Worm (Caenorhabditis elegans) whole organism, young adult: ENCODE measurements around the gene Y22D7AL.3.

Experiments used
- B0336.3 ChIP-seq: fragments of 200-800 bp; sonication (Bioruptor generic); IDR thresholded peaks from 2 replicates; pipeline ENCODE4 v1.3.6; 2022; ENCODE audit warnings: missing genetic modification characterization, missing compliant biosample characterization
- C06A6.2 ChIP-seq: fragments of 200-800 bp; sonication (Bioruptor generic); conservative IDR thresholded peaks from 2 replicates; pipeline ENCODE4 v1.3.6; 2022; ENCODE audit warnings: missing genetic modification characterization, missing compliant biosample characterization
- F22D6.2 ChIP-seq: sonication (generic microtip); optimal IDR thresholded peaks from 2 replicates; lab custom pipeline; 2016; ENCODE audit warnings: mild to moderate bottlenecking, missing genetic modification characterization, missing compliant biosample characterization
- F33H1.4 ChIP-seq: fragments of 200-800 bp; sonication (Bioruptor generic); IDR thresholded peaks from 2 replicates; pipeline ENCODE4 v1.3.6; 2022; ENCODE audit warnings: missing genetic modification reagents, missing genetic modification characterization, missing compliant biosample characterization
- F39B2.1 ChIP-seq: fragments of 200-800 bp; sonication (Bioruptor generic); IDR thresholded peaks from 2 replicates; pipeline ENCODE4 v1.3.6; 2022; ENCODE audit warnings: missing genetic modification reagents, missing genetic modification characterization, missing compliant biosample characterization
- F52B5.7 ChIP-seq: sonication (generic microtip); optimal IDR thresholded peaks from 2 replicates; lab custom pipeline; 2016; ENCODE audit warnings: mild to moderate bottlenecking, missing genetic modification characterization, missing compliant biosample characterization
- F57C9.4 ChIP-seq: sonication (generic microtip); optimal IDR thresholded peaks from 2 replicates; lab custom pipeline; 2017; ENCODE audit warnings: mild to moderate bottlenecking, missing genetic modification characterization, missing compliant biosample characterization
- K11D2.4 ChIP-seq: fragments of 200-800 bp; sonication (Bioruptor generic); IDR thresholded peaks from 2 replicates; pipeline ENCODE4 v1.3.6; 2022; ENCODE audit warnings: missing genetic modification reagents, missing genetic modification characterization, missing compliant biosample characterization
- atf-7 ChIP-seq: sonication (generic microtip); optimal IDR thresholded peaks from 2 replicates; lab custom pipeline; 2017; ENCODE audit warnings: mild to moderate bottlenecking, missing genetic modification characterization, missing compliant biosample characterization
- attf-5 ChIP-seq: fragments of 200-800 bp; sonication (Bioruptor generic); optimal IDR thresholded peaks from 2 replicates; lab custom pipeline; 2018; ENCODE audit warnings: mild to moderate bottlenecking, missing genetic modification characterization, missing compliant biosample characterization
- attf-6 ChIP-seq: fragments of 200-800 bp; sonication (Bioruptor generic); IDR thresholded peaks from 2 replicates; pipeline ENCODE4 v1.3.6; 2022; ENCODE audit warnings: missing genetic modification reagents, missing genetic modification characterization, missing compliant biosample characterization
- bed-1 ChIP-seq: fragments of 200-800 bp; sonication (Bioruptor generic); IDR thresholded peaks from 2 replicates; pipeline ENCODE4 v1.3.6; 2022; ENCODE audit warnings: missing genetic modification reagents, missing genetic modification characterization, missing compliant biosample characterization
- cebp-1 ChIP-seq, 2 experiments: fragments of 200-800 bp in 1 of 2; sonication (Bioruptor generic) in 1 of 2; sonication (generic microtip) in 1 of 2; IDR thresholded peaks in 1 of 2; optimal IDR thresholded peaks in 1 of 2; 2 replicates each; pipeline versions ENCODE4 v1.3.6 to Lab custom; 2017 to 2022; ENCODE audit warnings: missing compliant biosample characterization in 2 of 2, missing genetic modification characterization in 2 of 2, mild to moderate bottlenecking in 1 of 2, missing genetic modification reagents in 1 of 2, moderate library complexity in 1 of 2
- cebp-2 ChIP-seq: fragments of 200-800 bp; sonication (Bioruptor generic); IDR thresholded peaks from 2 replicates; pipeline ENCODE4 v1.3.6; 2022; ENCODE audit warnings: missing genetic modification characterization, missing compliant biosample characterization
- dox-1 ChIP-seq: fragments of 200-800 bp; sonication (Bioruptor generic); IDR thresholded peaks from 2 replicates; pipeline ENCODE4 v1.3.6; 2022; ENCODE audit warnings: missing genetic modification reagents, missing genetic modification characterization, missing compliant biosample characterization
- dpl-1 ChIP-seq: fragments of 150-350 bp; optimal IDR thresholded peaks from 2 replicates; lab custom pipeline; 2014; ENCODE audit warnings: missing biosample characterization, missing genetic modification reagents, missing genetic modification characterization
- egrh-3 ChIP-seq: fragments of 200-800 bp; sonication (Bioruptor generic); IDR thresholded peaks from 2 replicates; pipeline ENCODE4 v1.3.6; 2022; ENCODE audit warnings: missing genetic modification reagents, missing genetic modification characterization, missing compliant biosample characterization
- ets-4 ChIP-seq: fragments of 200-800 bp; sonication (Bioruptor generic); optimal IDR thresholded peaks from 2 replicates; lab custom pipeline; 2018; ENCODE audit warnings: mild to moderate bottlenecking, missing genetic modification characterization, missing compliant biosample characterization
- him-1 ChIP-seq: sonication (generic microtip); optimal IDR thresholded peaks from 2 replicates; lab custom pipeline; 2016; ENCODE audit warnings: missing genotype, missing genetic modification reagents, missing genetic modification characterization, missing compliant biosample characterization
- hmg-1.2 ChIP-seq: fragments of 200-800 bp; sonication (Bioruptor generic); IDR thresholded peaks from 2 replicates; pipeline ENCODE4 v1.3.6; 2022; ENCODE audit warnings: missing genetic modification reagents, missing genetic modification characterization, missing compliant biosample characterization
- let-607 ChIP-seq, 2 experiments: fragments of 200-800 bp in 1 of 2; sonication (Bioruptor generic) in 1 of 2; sonication (generic microtip) in 1 of 2; optimal IDR thresholded peaks; 2 replicates each; lab custom pipeline; 2016 to 2018; ENCODE audit warnings: mild to moderate bottlenecking in 2 of 2, missing compliant biosample characterization in 2 of 2, missing genetic modification characterization in 2 of 2, moderate library complexity in 2 of 2, missing genotype in 1 of 2
- lin-54 ChIP-seq: fragments of 200-800 bp; sonication (Bioruptor generic); optimal IDR thresholded peaks from 2 replicates; lab custom pipeline; 2018; ENCODE audit warnings: mild to moderate bottlenecking, missing genetic modification characterization, missing compliant biosample characterization
- lir-1 ChIP-seq: fragments of 200-800 bp; sonication (Bioruptor generic); conservative IDR thresholded peaks from 2 replicates; pipeline ENCODE4 v1.3.6; 2022; ENCODE audit warnings: missing genetic modification reagents, missing genetic modification characterization, missing compliant biosample characterization
- madf-10 ChIP-seq: sonication (generic microtip); optimal IDR thresholded peaks from 2 replicates; lab custom pipeline; 2016; ENCODE audit warnings: mild to moderate bottlenecking, missing genetic modification characterization, missing compliant biosample characterization
- madf-6 ChIP-seq: fragments of 200-800 bp; sonication (Bioruptor generic); IDR thresholded peaks from 2 replicates; pipeline ENCODE4 v1.3.6; 2022; ENCODE audit warnings: missing genetic modification reagents, missing genetic modification characterization, missing compliant biosample characterization
- mcd-1 ChIP-seq: fragments of 200-800 bp; sonication (Bioruptor generic); IDR thresholded peaks from 2 replicates; pipeline ENCODE4 v1.3.6; 2022; ENCODE audit warnings: missing genetic modification reagents, missing genetic modification characterization, missing compliant biosample characterization
- nfyb-1 ChIP-seq: fragments of 200-800 bp; sonication (Bioruptor generic); IDR thresholded peaks from 2 replicates; pipeline ENCODE4 v1.3.6; 2022; ENCODE audit warnings: missing genetic modification reagents, missing genetic modification characterization, missing compliant biosample characterization
- nhr-120 ChIP-seq: fragments of 200-800 bp; sonication (Bioruptor generic); IDR thresholded peaks from 2 replicates; pipeline ENCODE4 v1.3.6; 2022; ENCODE audit warnings: missing genetic modification characterization, missing compliant biosample characterization
- nhr-80 ChIP-seq: sonication (generic microtip); optimal IDR thresholded peaks from 2 replicates; lab custom pipeline; 2016; ENCODE audit warnings: missing genetic modification characterization, missing compliant biosample characterization
- pbrm-1 ChIP-seq: fragments of 200-800 bp; sonication (Bioruptor generic); IDR thresholded peaks from 2 replicates; pipeline ENCODE4 v1.3.6; 2022; ENCODE audit warnings: missing genetic modification reagents, missing genetic modification characterization, missing compliant biosample characterization
- repo-1 ChIP-seq: sonication (generic microtip); optimal IDR thresholded peaks from 2 replicates; lab custom pipeline; 2017; ENCODE audit warnings: mild to moderate bottlenecking, missing genetic modification characterization, missing compliant biosample characterization
- snpc-4 ChIP-seq, 5 experiments: fragments of 150-350 bp in 1 of 5; sonication (generic microtip) in 4 of 5; optimal IDR thresholded peaks; 2 replicates each; lab custom pipeline; 2014 to 2018; ENCODE audit warnings: missing genetic modification characterization in 5 of 5, missing biosample characterization in 3 of 5, antibody characterized with exemption in 2 of 5, mild to moderate bottlenecking in 2 of 5, missing compliant biosample characterization in 2 of 5, missing genotype in 2 of 5, moderate library complexity in 2 of 5, missing genetic modification reagents in 1 of 5
- somi-1 ChIP-seq: fragments of 200-800 bp; sonication (Bioruptor generic); optimal IDR thresholded peaks from 2 replicates; lab custom pipeline; 2018; ENCODE audit warnings: mild to moderate bottlenecking, missing genetic modification characterization, missing compliant biosample characterization
- tbp1 ChIP-seq: fragments of 200-800 bp; sonication (Bioruptor generic); optimal IDR thresholded peaks from 2 replicates; lab custom pipeline; 2018; ENCODE audit warnings: mild to moderate bottlenecking, missing genetic modification characterization, missing compliant biosample characterization
- unc-62 ChIP-seq: fragments of 150-350 bp; optimal IDR thresholded peaks from 2 replicates; lab custom pipeline; 2014; ENCODE audit warnings: missing biosample characterization, missing genetic modification reagents, missing genetic modification characterization
- zfh-2 ChIP-seq: fragments of 200-800 bp; sonication (Bioruptor generic); conservative IDR thresholded peaks from 2 replicates; pipeline ENCODE4 v1.3.6; 2022; ENCODE audit warnings: missing genetic modification reagents, missing genetic modification characterization, missing compliant biosample characterization
- ztf-22 ChIP-seq: fragments of 200-800 bp; sonication (Bioruptor generic); optimal IDR thresholded peaks from 2 replicates; lab custom pipeline; 2018; ENCODE audit warnings: mild to moderate bottlenecking, missing genetic modification characterization, moderate library complexity, missing compliant biosample characterization

The Y22D7AL.3 gene

DNA sequence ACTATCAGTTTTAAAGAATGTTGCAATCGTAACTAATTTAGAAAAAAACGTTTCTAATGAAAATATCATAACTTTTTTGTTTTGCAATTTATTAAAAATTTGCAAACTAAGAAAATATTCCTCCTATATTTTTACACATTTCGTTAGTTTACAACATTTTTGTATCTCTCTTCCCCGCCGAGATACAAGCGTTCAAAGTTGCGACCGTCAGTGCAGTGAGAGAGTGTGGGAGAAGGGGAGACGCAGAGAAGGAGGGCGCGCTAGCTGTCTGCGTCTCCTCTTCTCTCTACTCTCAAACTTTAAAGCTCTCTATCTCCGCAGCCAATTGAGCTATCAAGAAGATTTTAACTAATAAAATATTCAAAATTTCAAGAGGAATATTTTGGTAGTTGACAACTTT lies 39.1 kb downstream of the Y22D7AL.3 start:
- no peak for TF ChIP-seq madf-6
- TF ChIP-seq ztf-22 = no peak
- TF ChIP-seq hmg-1.2 (GFP tag; lab: Robert Waterston, UW) = peak; percentile 77
- TF ChIP-seq nfyb-1 (GFP tag; lab: Robert Waterston, UW) = no peak
- no peak for TF ChIP-seq attf-6
- no peak for TF ChIP-seq somi-1 (GFP tag; lab: Kevin White, UChicago)

DNA sequence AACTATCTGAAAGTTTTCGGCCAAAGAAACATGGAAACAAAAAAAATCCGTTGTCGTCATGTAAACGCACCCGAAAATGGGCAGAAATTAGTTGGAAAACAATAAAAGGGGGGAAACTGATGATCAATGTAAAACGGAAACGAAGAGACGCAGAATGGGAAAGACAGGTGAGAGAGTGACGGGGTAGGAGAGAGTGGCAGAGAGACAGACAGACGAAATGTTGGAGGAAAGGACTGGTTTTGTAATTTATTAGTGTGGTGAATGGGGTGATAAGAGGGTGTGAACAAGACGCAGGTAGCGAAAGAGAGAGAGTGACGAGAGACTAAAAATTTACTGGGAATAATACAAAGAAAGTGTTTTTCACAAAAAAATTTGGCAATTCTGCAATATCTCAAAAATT lies 39.7 kb downstream of the Y22D7AL.3 start:
- TF ChIP-seq egrh-3 = peak; percentile 66
- TF ChIP-seq atf-7 (tag; lab: Kevin White, UChicago) = peak; percentile 66
- TF ChIP-seq F22D6.2 (tag; lab: Kevin White, UChicago) = no peak
- peak; percentile 1 for TF ChIP-seq ets-4 (GFP tag; lab: Kevin White, UChicago)
- TF ChIP-seq F57C9.4 (tag; lab: Kevin White, UChicago) = no peak
- TF ChIP-seq F52B5.7 = no peak
- TF ChIP-seq C06A6.2 (GFP tag; lab: Robert Waterston, UW) = 0 out of 2 replicates have a peak, but pooled peaks have one; percentile 18
- TF ChIP-seq lir-1 (GFP tag; lab: Robert Waterston, UW) = peak; percentile 33; the same call in 1 of the 2 replicates
- TF ChIP-seq cebp-1 (GFP tag; IDR thresholded peaks at IDR 0.05; lab: Robert Waterston, UW) = no peak
- peak; percentile 61 for TF ChIP-seq cebp-1 (tag; optimal IDR thresholded peaks at IDR 0.05; lab: Kevin White, UChicago)
- no peak for TF ChIP-seq nhr-120
- no peak for TF ChIP-seq snpc-4 (GFP tag; optimal IDR thresholded peaks at IDR 0.05; lab: Kevin White, UChicago)
- peak in 1 of 4 experiments; percentile 3 for TF ChIP-seq snpc-4 (tag; optimal IDR thresholded peaks at IDR 0.05; lab: Kevin White, UChicago)
- peak; percentile 10 for TF ChIP-seq madf-10 (tag; lab: Kevin White, UChicago)
- TF ChIP-seq nhr-80 = peak; percentile 77
- TF ChIP-seq lin-54 (GFP tag; lab: Kevin White, UChicago) = no peak
- TF ChIP-seq mcd-1 (GFP tag; lab: Robert Waterston, UW) = 0 out of 2 replicates have a peak, but pooled peaks have one; percentile 9
- TF ChIP-seq K11D2.4 = 0 out of 2 replicates have a peak, but pooled peaks have one; percentile 13
- peak; percentile 55; the same call in 1 of the 2 replicates for TF ChIP-seq pbrm-1 (GFP tag; lab: Robert Waterston, UW)
- TF ChIP-seq somi-1 (GFP tag; lab: Kevin White, UChicago) = peak; percentile 14
- peak; percentile 96 for TF ChIP-seq hmg-1.2 (GFP tag; lab: Robert Waterston, UW)
- TF ChIP-seq tbp1 (GFP tag; lab: Kevin White, UChicago) = peak; percentile 34
- no peak for TF ChIP-seq bed-1 (GFP tag; lab: Robert Waterston, UW)
- TF ChIP-seq F39B2.1 = no peak
- TF ChIP-seq B0336.3 (GFP tag; lab: Robert Waterston, UW) = peak; percentile 37; the same call in 1 of the 2 replicates
- peak; percentile 62; the same call in 1 of the 2 replicates for TF ChIP-seq nfyb-1 (GFP tag; lab: Robert Waterston, UW)
- TF ChIP-seq unc-62 (GFP tag; lab: Kevin White, UChicago) = peak; percentile 32
- peak; percentile 76 for TF ChIP-seq attf-5 (GFP tag; lab: Kevin White, UChicago)
- TF ChIP-seq dpl-1 (GFP tag; lab: Kevin White, UChicago) = no peak
- peak; percentile 47 for TF ChIP-seq dox-1 (GFP tag; lab: Robert Waterston, UW)
- TF ChIP-seq F33H1.4 = no peak
- no peak for TF ChIP-seq him-1 (tag; lab: Kevin White, UChicago)
- TF ChIP-seq cebp-2 (GFP tag; lab: Robert Waterston, UW) = 0 out of 2 replicates have a peak, but pooled peaks have one; percentile 22
- TF ChIP-seq zfh-2 = no peak
- peak in 1 of 2 experiments; percentile 8 for TF ChIP-seq let-607 (tag; optimal IDR thresholded peaks at IDR 0.05; lab: Kevin White, UChicago)
- no peak for TF ChIP-seq repo-1
